Fruit fly (Drosophila melanogaster) whole organism, embryonic: Measurements from ENCODE around the gene CG31275.
A peak's percentile ranks its signal among the peaks of the same experiment; 100 is the strongest.

Experiments
- CG6689 ChIP-seq: fragments of 200-800 bp; sonication (Bioruptor generic); IDR thresholded peaks from 2 replicates; pipeline ENCODE4 v1.3.6; 2022; ENCODE audit warnings: missing biosample characterization, missing genetic modification characterization
- CrebB ChIP-seq: fragments of 200-800 bp; sonication (Bioruptor generic); optimal IDR thresholded peaks from 3 replicates; lab custom pipeline; 2018; ENCODE audit warnings: missing biosample characterization, mild to moderate bottlenecking, missing genetic modification characterization
- kni ChIP-seq: fragments of 200-800 bp; sonication (Bioruptor generic); optimal IDR thresholded peaks from 3 replicates; lab custom pipeline; 2017; ENCODE audit warnings: mild to moderate bottlenecking, missing biosample characterization, missing genetic modification reagents, missing genetic modification characterization

DNA sequence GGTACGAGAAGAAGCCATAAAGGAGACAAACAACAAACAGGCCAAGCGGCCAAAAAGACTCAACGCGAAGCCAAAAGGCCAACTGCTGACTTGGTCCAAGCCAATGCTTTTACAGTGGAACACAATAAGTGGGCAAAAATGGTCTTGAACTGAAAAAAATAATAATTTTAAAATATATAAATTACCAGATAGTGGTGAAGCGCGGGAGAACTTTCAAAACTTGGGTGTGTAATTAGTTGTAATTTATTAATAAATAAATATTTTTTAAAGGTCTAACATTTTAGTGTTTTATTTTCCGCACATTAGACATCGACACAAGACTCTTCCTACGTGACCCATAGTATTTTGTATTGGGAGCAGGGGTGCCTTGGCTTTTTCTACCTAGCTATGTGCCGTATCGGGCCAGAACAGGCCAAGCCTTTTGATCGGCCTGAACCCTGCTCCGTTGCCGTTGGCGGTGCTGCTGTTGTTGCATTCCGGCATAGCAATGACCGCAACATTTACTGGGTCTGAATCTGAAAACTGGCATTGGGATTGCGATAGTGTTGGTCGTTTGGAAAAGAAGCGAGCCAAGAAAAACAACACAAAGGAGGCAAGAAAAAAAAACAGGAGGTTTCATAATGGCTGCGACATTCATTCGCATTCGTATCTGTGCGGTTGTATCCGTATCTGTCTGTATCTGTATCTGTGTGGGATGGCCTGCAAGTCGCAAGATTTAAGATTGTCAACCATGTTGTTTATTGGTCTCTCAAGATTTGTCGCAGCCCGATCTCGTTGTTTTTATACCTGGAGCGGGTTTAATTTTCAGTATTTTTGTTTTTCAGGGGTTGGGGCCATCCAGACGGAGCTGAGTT lies 20.7 kb upstream of the CG31275 start:
- no peak for TF ChIP-seq CrebB (tag; lab: Kevin White, UChicago)
- peak; percentile 71 for TF ChIP-seq CG6689 (GFP tag; lab: Robert Waterston, UW)
- peak; percentile 93 for TF ChIP-seq kni (GFP tag; lab: Kevin White, UChicago)
